Fruit fly (Drosophila melanogaster): Measurements from ENCODE around the gene CG5412.

CG5412 gene

DNA sequence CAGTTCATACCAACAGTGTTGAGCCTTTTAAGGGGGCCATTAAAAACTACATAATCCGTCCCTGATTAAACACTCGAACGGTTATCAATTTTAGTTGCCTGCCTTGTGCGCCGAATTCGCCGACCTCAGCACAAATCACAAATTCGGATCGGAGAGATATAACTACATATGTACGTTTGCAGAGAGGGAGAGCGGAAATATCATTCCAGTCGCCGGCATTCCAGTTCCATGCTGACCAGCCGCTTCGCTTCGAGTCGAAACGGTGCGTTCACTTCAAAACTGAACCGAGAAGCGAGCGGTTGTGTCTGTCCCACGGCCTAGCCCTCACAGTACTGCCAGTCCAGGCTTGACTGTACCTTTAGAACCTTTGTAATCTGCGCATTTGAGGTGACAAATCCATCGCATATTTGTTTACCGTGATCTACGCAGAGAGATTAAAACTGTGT is 2.3 kb upstream of the CG5412 start (continued):
- TF ChIP-seq CG32532 (GFP tag; IDR thresholded peaks at IDR 0.05): peak; percentile 52; the same call in 1 of the 2 replicates
- no peak for TF ChIP-seq HLH54F (GFP tag; optimal IDR thresholded peaks at IDR 0.05)
- TF ChIP-seq CG9609 (GFP tag; optimal IDR thresholded peaks at IDR 0.05): no peak
- TF ChIP-seq lab (GFP tag; optimal IDR thresholded peaks at IDR 0.05): peak; percentile 44
- TF ChIP-seq jumu (GFP tag; optimal IDR thresholded peaks at IDR 0.05): peak; percentile 13
- no peak for TF ChIP-seq bowl (GFP tag; IDR thresholded peaks at IDR 0.05)
- no peak for TF ChIP-seq tup (GFP tag; optimal IDR thresholded peaks at IDR 0.05)
- no peak for TF ChIP-seq NC2β (GFP tag; optimal IDR thresholded peaks at IDR 0.05)
- no peak for TF ChIP-seq chif (GFP tag; optimal IDR thresholded peaks at IDR 0.05)
- peak; percentile 17 for TF ChIP-seq vfl (GFP tag; optimal IDR thresholded peaks at IDR 0.05)
- TF ChIP-seq bigmax (GFP tag; optimal IDR thresholded peaks at IDR 0.05): peak; percentile 56
- no peak for TF ChIP-seq CG7271 (tag; optimal IDR thresholded peaks at IDR 0.05)
- no peak for TF ChIP-seq CG6654 (GFP tag; optimal IDR thresholded peaks at IDR 0.05)
- peak; percentile 73 for TF ChIP-seq lilli (GFP tag; optimal IDR thresholded peaks at IDR 0.05)
- no peak for TF ChIP-seq CG6854 (GFP tag; optimal IDR thresholded peaks at IDR 0.05)
- TF ChIP-seq CG10209 (GFP tag; optimal IDR thresholded peaks at IDR 0.05): no peak
- TF ChIP-seq NC2α (GFP tag; optimal IDR thresholded peaks at IDR 0.05): no peak
- no peak for TF ChIP-seq CG12942 (GFP tag; optimal IDR thresholded peaks at IDR 0.05)
- TF ChIP-seq CG13624 (GFP tag; optimal IDR thresholded peaks at IDR 0.05): peak; percentile 11
- no peak for TF ChIP-seq CG15601 (tag; optimal IDR thresholded peaks at IDR 0.05)
- TF ChIP-seq CG4820 (GFP tag; optimal IDR thresholded peaks at IDR 0.05): no peak
- TF ChIP-seq HLH4C (GFP tag; IDR thresholded peaks at IDR 0.05; ENCODE audit: partially characterized antibody): no peak; the same call in 2 of the 3 replicates
- TF ChIP-seq Doc2 (GFP tag; IDR thresholded peaks at IDR 0.05): no peak
- TF ChIP-seq tx (GFP tag; optimal IDR thresholded peaks at IDR 0.05): no peak
- TF ChIP-seq gem (tag; optimal IDR thresholded peaks at IDR 0.05): no peak
- TF ChIP-seq Nf-YC (tag; optimal IDR thresholded peaks at IDR 0.05): peak; percentile 38
- no peak for TF ChIP-seq Hr78 (GFP tag; optimal IDR thresholded peaks at IDR 0.05)
- no peak for TF ChIP-seq CG32772 (GFP tag; IDR thresholded peaks at IDR 0.05)
- TF ChIP-seq lov (optimal IDR thresholded peaks at IDR 0.05): no peak
- TF ChIP-seq lov (GFP tag; IDR thresholded peaks at IDR 0.05): 0 out of 3 replicates have a peak, but pooled peaks have one; percentile 55
- TF ChIP-seq Hr51 (GFP tag; optimal IDR thresholded peaks at IDR 0.05): no peak
- TF ChIP-seq croc (GFP tag; conservative IDR thresholded peaks at IDR 0.05): no peak
- peak; percentile 75 for TF ChIP-seq sens-2 (GFP tag; IDR thresholded peaks at IDR 0.05)
- TF ChIP-seq insv (GFP tag; optimal IDR thresholded peaks at IDR 0.05): peak in 1 of 2 experiments; percentile 18
- no peak for TF ChIP-seq pnt (GFP tag; optimal IDR thresholded peaks at IDR 0.05)
- TF ChIP-seq CG10543 (GFP tag; optimal IDR thresholded peaks at IDR 0.05): peak; percentile 84
- no peak for TF ChIP-seq CG11723 (GFP tag; optimal IDR thresholded peaks at IDR 0.05)
- TF ChIP-seq cwo (GFP tag; optimal IDR thresholded peaks at IDR 0.05): peak; percentile 20
- TF ChIP-seq dmrt99B (tag; optimal IDR thresholded peaks at IDR 0.05): no peak
- TF ChIP-seq CG13287 (GFP tag; IDR thresholded peaks at IDR 0.05; ENCODE audit: partially characterized antibody): peak; percentile 31; the same call in 1 of the 2 replicates
- TF ChIP-seq dmrt11E (tag; optimal IDR thresholded peaks at IDR 0.05): no peak
- no peak for TF ChIP-seq CG17568 (GFP tag; optimal IDR thresholded peaks at IDR 0.05)
- TF ChIP-seq CG6813 (GFP tag; optimal IDR thresholded peaks at IDR 0.05): no peak
- peak; percentile 90 for TF ChIP-seq sug (tag; optimal IDR thresholded peaks at IDR 0.05)
- TF ChIP-seq luna (GFP tag; optimal IDR thresholded peaks at IDR 0.05): no peak
- TF ChIP-seq unc-4 (GFP tag; IDR thresholded peaks at IDR 0.05; ENCODE audit: partially characterized antibody): 0 out of 2 replicates have a peak, but pooled peaks have one; percentile 38
- no peak for TF ChIP-seq Sox102F (GFP tag; optimal IDR thresholded peaks at IDR 0.05)
- TF ChIP-seq gfzf (GFP tag; optimal IDR thresholded peaks at IDR 0.05): no peak
- TF ChIP-seq Ets65A (GFP tag): no peak
- no peak for TF ChIP-seq CG34224 (GFP tag; IDR thresholded peaks at IDR 0.05; ENCODE audit: partially characterized antibody)

Data from whole organism, embryonic.